Fruit fly (Drosophila melanogaster) whole organism, prepupa: Measurements from ENCODE around the gene CG10353.

Experiments used
- Blimp-1 ChIP-seq: fragments of 200-800 bp; sonication (Bioruptor generic); optimal IDR thresholded peaks from 3 replicates; lab custom pipeline; 2017; ENCODE audit warnings: missing biosample characterization, missing genetic modification characterization, mild to moderate bottlenecking, moderate library complexity, missing genetic modification reagents
- CG31627 ChIP-seq: fragments of 200-800 bp; sonication (Bioruptor generic); optimal IDR thresholded peaks from 3 replicates; lab custom pipeline; 2016; ENCODE audit warnings: missing biosample characterization, missing genetic modification characterization
- CG4318 ChIP-seq: fragments of 200-800 bp; sonication (Bioruptor generic); optimal IDR thresholded peaks from 3 replicates; lab custom pipeline; 2017; ENCODE audit warnings: missing biosample characterization, mild to moderate bottlenecking, missing genetic modification characterization
- Ets96B ChIP-seq: fragments of 200-800 bp; optimal IDR thresholded peaks from 2 replicates; lab custom pipeline; 2019; ENCODE audit warnings: missing biosample characterization, mild to moderate bottlenecking, missing genetic modification characterization, moderate library complexity
- Hr38 ChIP-seq: sonication (Bioruptor generic); optimal IDR thresholded peaks from 2 replicates; lab custom pipeline; 2016; ENCODE audit warnings: missing biosample characterization, missing genetic modification characterization
- OdsH ChIP-seq: fragments of 200-800 bp; sonication (Bioruptor generic); optimal IDR thresholded peaks from 3 replicates; lab custom pipeline; 2016; ENCODE audit warnings: missing biosample characterization, missing genetic modification characterization
- Sox102F ChIP-seq: fragments of 200-800 bp; sonication (Bioruptor generic); optimal IDR thresholded peaks from 2 replicates; lab custom pipeline; 2016; ENCODE audit warnings: missing biosample characterization, mild to moderate bottlenecking, missing genetic modification characterization
- Sox15 ChIP-seq: fragments of 200-800 bp; sonication (Bioruptor generic); optimal IDR thresholded peaks from 3 replicates; lab custom pipeline; 2016; ENCODE audit warnings: missing biosample characterization, missing genetic modification characterization
- fkh ChIP-seq: fragments of 200-800 bp; sonication (Bioruptor generic); optimal IDR thresholded peaks from 3 replicates; lab custom pipeline; 2017; ENCODE audit warnings: missing biosample characterization, mild to moderate bottlenecking, missing genetic modification characterization, moderate library complexity
- lz ChIP-seq: fragments of 200-800 bp; sonication (Bioruptor generic); optimal IDR thresholded peaks from 3 replicates; lab custom pipeline; 2016; ENCODE audit warnings: missing biosample characterization, missing genetic modification characterization

- TF ChIP-seq Sox15 (GFP tag; lab: Kevin White, UChicago) (no peak), lz (GFP tag; lab: Kevin White, UChicago) (no peak), Sox102F (GFP tag; lab: Kevin White, UChicago) (no peak), Ets96B (tag; lab: Kevin White, UChicago) (no peak), Hr38 (GFP tag; lab: Kevin White, UChicago) (no peak), CG4318 (GFP tag; lab: Kevin White, UChicago) (no peak), Blimp-1 (GFP tag; lab: Kevin White, UChicago) (no peak), fkh (no peak), CG31627 (GFP tag; lab: Kevin White, UChicago) (no peak), OdsH (GFP tag; lab: Kevin White, UChicago) (no peak)
Observed at dm6 chrX:11885356-11885755, 1.6 kb downstream of the CG10353 start.
